Fruit fly (Drosophila melanogaster): ENCODE measurements around the gene CG5885.
A peak's percentile ranks its signal among the peaks of the same experiment; 100 is the strongest.

The CG5885 gene

DNA sequence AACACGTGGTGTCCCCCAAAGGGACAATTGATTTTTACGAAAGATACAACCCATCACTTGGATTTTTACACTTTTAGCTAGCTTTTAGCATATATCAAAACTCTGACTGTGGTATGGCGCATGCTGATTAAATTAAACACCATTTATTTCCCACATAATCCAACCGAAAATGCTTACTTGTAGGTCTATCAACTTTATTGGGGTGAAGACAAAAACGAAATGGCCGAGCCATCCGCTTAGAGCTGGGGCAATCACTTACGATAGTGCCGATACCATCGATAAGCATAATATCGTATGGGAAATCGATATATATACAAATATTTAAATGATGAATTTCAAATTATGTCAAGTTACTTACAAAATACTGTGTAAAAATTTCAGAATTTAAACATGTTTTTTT lies 20.8 kb downstream of the CG5885 start, which contains the start of gene RpS2 (continued):
- TF ChIP-seq CG11723 (GFP tag; optimal IDR thresholded peaks at IDR 0.05) (no peak), Oaz (GFP tag; IDR thresholded peaks at IDR 0.05) (no peak), CG10147 (GFP tag; optimal IDR thresholded peaks at IDR 0.05) (peak; percentile 5), Poxn (GFP tag; IDR thresholded peaks at IDR 0.05) (no peak), CG15269 (tag; optimal IDR thresholded peaks at IDR 0.05) (peak; percentile 60), unpg (GFP tag; optimal IDR thresholded peaks at IDR 0.05) (peak; percentile 51), Hmx (GFP tag; optimal IDR thresholded peaks at IDR 0.05) (no peak), CTCF (GFP tag; optimal IDR thresholded peaks at IDR 0.05) (peak; percentile 30), CG15601 (tag; optimal IDR thresholded peaks at IDR 0.05) (peak; percentile 8), rib (GFP tag; IDR thresholded peaks at IDR 0.05) (no peak; the same call in 1 of the 2 replicates), CG8281 (tag; optimal IDR thresholded peaks at IDR 0.05) (no peak), Ravus (GFP tag; IDR thresholded peaks at IDR 0.05) (no peak), Atf6 (GFP tag; IDR thresholded peaks at IDR 0.05) (peak; percentile 46; the same call in 1 of the 2 replicates), CG11456 (GFP tag; IDR thresholded peaks at IDR 0.05) (0 out of 3 replicates have a peak, but pooled peaks have one; percentile 6), CG5245 (GFP tag; optimal IDR thresholded peaks at IDR 0.05) (no peak), vnd (GFP tag; IDR thresholded peaks at IDR 0.05; ENCODE audit: partially characterized antibody) (peak; percentile 98), sob (GFP tag; IDR thresholded peaks at IDR 0.05) (peak; percentile 65), CG10654 (GFP tag; optimal IDR thresholded peaks at IDR 0.05) (no peak), CG4404 (GFP tag; IDR thresholded peaks at IDR 0.05) (no peak), dan (GFP tag; IDR thresholded peaks at IDR 0.05) (no peak), Taf1 (GFP tag; IDR thresholded peaks at IDR 0.05) (no peak), pros (GFP tag; optimal IDR thresholded peaks at IDR 0.05) (no peak), CG2678 (tag; optimal IDR thresholded peaks at IDR 0.05) (peak; percentile 42), ase (GFP tag; IDR thresholded peaks at IDR 0.05) (no peak), gfzf (GFP tag; optimal IDR thresholded peaks at IDR 0.05) (peak; percentile 18), Awh (GFP tag; IDR thresholded peaks at IDR 0.05) (no peak), CG10431 (GFP tag; optimal IDR thresholded peaks at IDR 0.05) (no peak), psq (GFP tag; optimal IDR thresholded peaks at IDR 0.05) (no peak), Dip2 (GFP tag; IDR thresholded peaks at IDR 0.05) (no peak), CG30020 (tag; optimal IDR thresholded peaks at IDR 0.05) (peak; percentile 22), Meics (GFP tag; optimal IDR thresholded peaks at IDR 0.05) (peak; percentile 41), Dek (tag; optimal IDR thresholded peaks at IDR 0.05) (peak; percentile 21), Hand (GFP tag; optimal IDR thresholded peaks at IDR 0.05) (no peak), CoRest (tag; optimal IDR thresholded peaks at IDR 0.05) (peak; percentile 30), CG12942 (GFP tag; optimal IDR thresholded peaks at IDR 0.05) (no peak), CG1602 (GFP tag; optimal IDR thresholded peaks at IDR 0.05) (no peak), CG15514 (GFP tag; optimal IDR thresholded peaks at IDR 0.05) (peak; percentile 71), CG18011 (GFP tag; optimal IDR thresholded peaks at IDR 0.05) (no peak), Dp (GFP tag; optimal IDR thresholded peaks at IDR 0.05) (peak; percentile 68), D19A (tag; optimal IDR thresholded peaks at IDR 0.05) (no peak), tx (GFP tag; optimal IDR thresholded peaks at IDR 0.05) (no peak), CrebB (tag; optimal IDR thresholded peaks at IDR 0.05) (peak; percentile 67), CG10979 (tag; optimal IDR thresholded peaks at IDR 0.05) (peak; percentile 38), CG18764 (GFP tag; optimal IDR thresholded peaks at IDR 0.05) (no peak), CG10321 (GFP tag; IDR thresholded peaks at IDR 0.05) (no peak; the same call in 1 of the 2 replicates), CG8359 (GFP tag; optimal IDR thresholded peaks at IDR 0.05; ENCODE audit: borderline replicate concordance) (no peak), CG7928 (GFP tag; optimal IDR thresholded peaks at IDR 0.05) (no peak), Vsx1 (GFP tag; optimal IDR thresholded peaks at IDR 0.05) (no peak), mirr (GFP tag; optimal IDR thresholded peaks at IDR 0.05) (peak; percentile 54), al (GFP tag; IDR thresholded peaks at IDR 0.05) (0 out of 2 replicates have a peak, but pooled peaks have one; percentile 16), nmo (GFP tag; optimal IDR thresholded peaks at IDR 0.05) (peak; percentile 55)
